Fruit fly (Drosophila melanogaster) whole organism, wandering third instar larva: Measurements from ENCODE around the gene Neurl4.

Experiments
- Abd-B ChIP-seq: fragments of >200 bp; optimal IDR thresholded peaks from 2 replicates; lab custom pipeline; 2017; ENCODE audit warnings: missing biosample characterization, missing genetic modification characterization
- CG32264 ChIP-seq: fragments of 200-800 bp; sonication (Bioruptor generic); optimal IDR thresholded peaks from 2 replicates; lab custom pipeline; 2016; ENCODE audit warnings: missing biosample characterization, missing genetic modification characterization
- CG9705 ChIP-seq: fragments of 200-800 bp; sonication (Bioruptor generic); optimal IDR thresholded peaks from 2 replicates; lab custom pipeline; 2018; ENCODE audit warnings: missing biosample characterization, mild to moderate bottlenecking, missing genetic modification characterization
- CrebA ChIP-seq: fragments of 200-800 bp; sonication (Bioruptor generic); optimal IDR thresholded peaks from 2 replicates; lab custom pipeline; 2016; ENCODE audit warnings: missing biosample characterization, mild to moderate bottlenecking, missing genetic modification characterization, borderline replicate concordance
- Dfd ChIP-seq: fragments of >200 bp; optimal IDR thresholded peaks from 2 replicates; lab custom pipeline; 2017; ENCODE audit warnings: missing biosample characterization, missing genetic modification characterization
- Dif ChIP-seq: fragments of 200-275, 200-300 bp; sonication (Bioruptor generic); optimal IDR thresholded peaks from 2 replicates; lab custom pipeline; 2018; ENCODE audit warnings: missing biosample characterization, missing genetic modification characterization; ENCODE audit not compliant: partially characterized antibody
- GATAd ChIP-seq: sonication (Bioruptor generic); optimal IDR thresholded peaks from 2 replicates; lab custom pipeline; 2016; ENCODE audit warnings: missing biosample characterization, missing genetic modification characterization
- HLH106 ChIP-seq: fragments of 200-800 bp; optimal IDR thresholded peaks from 3 replicates; lab custom pipeline; 2019; ENCODE audit warnings: missing biosample characterization, mild to moderate bottlenecking, missing genetic modification characterization, moderate library complexity
- Hnf4 ChIP-seq: fragments of 200-800 bp; sonication (Bioruptor generic); optimal IDR thresholded peaks from 2 replicates; lab custom pipeline; 2016; ENCODE audit warnings: missing biosample characterization, mild to moderate bottlenecking, missing genetic modification characterization
- Hr78 ChIP-seq: fragments of >200 bp; optimal IDR thresholded peaks from 2 replicates; lab custom pipeline; 2017; ENCODE audit warnings: missing biosample characterization, missing genetic modification characterization
- Hr83 ChIP-seq: fragments of 200-300 bp; sonication (Bioruptor generic); optimal IDR thresholded peaks from 2 replicates; lab custom pipeline; 2016; ENCODE audit warnings: missing biosample characterization, mild to moderate bottlenecking, missing genetic modification characterization, moderate library complexity; ENCODE audit not compliant: poor library complexity, severe bottlenecking
- Jra ChIP-seq: sonication (Bioruptor generic); optimal IDR thresholded peaks from 2 replicates; lab custom pipeline; 2016; ENCODE audit warnings: missing biosample characterization, missing genetic modification characterization
- Mio ChIP-seq: sonication (Bioruptor generic); optimal IDR thresholded peaks from 2 replicates; lab custom pipeline; 2016; ENCODE audit warnings: missing biosample characterization, missing genetic modification characterization
- Myc ChIP-seq: fragments of >200 bp; optimal IDR thresholded peaks from 2 replicates; lab custom pipeline; 2017
- N ChIP-seq: fragments of >200 bp; optimal IDR thresholded peaks from 2 replicates; lab custom pipeline; 2018; ENCODE audit warnings: missing biosample characterization, missing external identifiers, missing genetic modification characterization
- OdsH ChIP-seq: fragments of 200-800 bp; sonication (Bioruptor generic); optimal IDR thresholded peaks from 2 replicates; lab custom pipeline; 2016; ENCODE audit warnings: missing biosample characterization, mild to moderate bottlenecking, missing genetic modification characterization
- Rel ChIP-seq, 2 experiments: fragments of 200-800 bp; sonication (Bioruptor generic) in 1 of 2; optimal IDR thresholded peaks; 2 replicates in 1 of 2; 3 replicates in 1 of 2; lab custom pipeline; 2016 to 2019; ENCODE audit warnings: mild to moderate bottlenecking in 2 of 2, missing biosample characterization in 2 of 2, missing genetic modification characterization in 2 of 2, moderate library complexity in 1 of 2
- Sp1 ChIP-seq: fragments of 200-800 bp; sonication (Bioruptor generic); optimal IDR thresholded peaks from 3 replicates; lab custom pipeline; 2019; ENCODE audit warnings: missing biosample characterization, mild to moderate bottlenecking, missing genetic modification characterization, moderate library complexity
- Vsx2 ChIP-seq: fragments of 200-300, 225-300 bp; sonication (Bioruptor generic); optimal IDR thresholded peaks from 2 replicates; lab custom pipeline; 2018; ENCODE audit warnings: missing biosample characterization, missing genetic modification characterization; ENCODE audit not compliant: partially characterized antibody
- br ChIP-seq: fragments of 200-800 bp; sonication (Bioruptor generic); optimal IDR thresholded peaks from 2 replicates; lab custom pipeline; 2016; ENCODE audit warnings: missing biosample characterization, missing genetic modification characterization
- brk ChIP-seq: fragments of 200-800 bp; sonication (Bioruptor generic); optimal IDR thresholded peaks from 2 replicates; lab custom pipeline; 2016; ENCODE audit warnings: missing biosample characterization, mild to moderate bottlenecking, missing genetic modification characterization
- dl ChIP-seq, 2 experiments: fragments of 175-275, 200-275 bp in 1 of 2; fragments of 200-275 bp in 1 of 2; sonication (Bioruptor generic); optimal IDR thresholded peaks; lab custom pipeline; 2018; ENCODE audit warnings: mild to moderate bottlenecking in 2 of 2, missing biosample characterization in 2 of 2, missing genetic modification characterization in 2 of 2, moderate library complexity in 2 of 2; ENCODE audit not compliant: partially characterized antibody in 2 of 2, insufficient read depth in 1 of 2
- dmrt93B ChIP-seq: fragments of 200-800 bp; sonication (Bioruptor generic); optimal IDR thresholded peaks from 2 replicates; lab custom pipeline; 2018; ENCODE audit warnings: missing biosample characterization, mild to moderate bottlenecking, missing genetic modification characterization
- dsf ChIP-seq: sonication (Bioruptor generic); optimal IDR thresholded peaks from 2 replicates; lab custom pipeline; 2016; ENCODE audit warnings: missing biosample characterization, missing genetic modification characterization, borderline replicate concordance
- ey ChIP-seq: fragments of 200-800 bp; sonication (Bioruptor generic); optimal IDR thresholded peaks from 2 replicates; lab custom pipeline; 2016; ENCODE audit warnings: missing biosample characterization, missing genetic modification characterization
- foxo ChIP-seq, 2 experiments: fragments of 200-800 bp; sonication (Bioruptor generic); optimal IDR thresholded peaks; 2 replicates in 1 of 2; 3 replicates in 1 of 2; lab custom pipeline; 2016 to 2017; ENCODE audit warnings: missing biosample characterization in 2 of 2, missing genetic modification characterization in 2 of 2
- fru ChIP-seq: fragments of 200-800 bp; sonication (Bioruptor generic); optimal IDR thresholded peaks from 3 replicates; lab custom pipeline; 2016; ENCODE audit warnings: missing biosample characterization, mild to moderate bottlenecking, missing genetic modification characterization
- h ChIP-seq: fragments of 200-800 bp; sonication (Bioruptor generic); optimal IDR thresholded peaks from 3 replicates; lab custom pipeline; 2016; ENCODE audit warnings: missing biosample characterization, mild to moderate bottlenecking, missing genetic modification characterization
- jim ChIP-seq: fragments of 175-275, 200-325 bp; sonication (Bioruptor generic); optimal IDR thresholded peaks from 2 replicates; lab custom pipeline; 2016; ENCODE audit warnings: missing biosample characterization, mild to moderate bottlenecking, missing genetic modification characterization
- lola ChIP-seq: fragments of >200 bp; optimal IDR thresholded peaks from 2 replicates; lab custom pipeline; 2017; ENCODE audit warnings: missing biosample characterization, missing genetic modification characterization
- pan ChIP-seq: fragments of >200 bp; optimal IDR thresholded peaks from 2 replicates; lab custom pipeline; 2017
- psq ChIP-seq: fragments of 200-800 bp; sonication (Bioruptor generic); optimal IDR thresholded peaks from 3 replicates; lab custom pipeline; 2017; ENCODE audit warnings: missing biosample characterization, mild to moderate bottlenecking, missing genetic modification characterization, moderate library complexity
- rgr ChIP-seq: fragments of 200-800 bp; sonication (Bioruptor generic); optimal IDR thresholded peaks from 3 replicates; lab custom pipeline; 2016; ENCODE audit warnings: missing biosample characterization, mild to moderate bottlenecking, missing genetic modification characterization
- sage ChIP-seq: fragments of 200-800 bp; sonication (Bioruptor generic); optimal IDR thresholded peaks from 2 replicates; lab custom pipeline; 2016; ENCODE audit warnings: missing biosample characterization, mild to moderate bottlenecking, missing genetic modification characterization
- tai ChIP-seq: sonication (Bioruptor generic); optimal IDR thresholded peaks from 2 replicates; lab custom pipeline; 2016; ENCODE audit warnings: missing biosample characterization, missing genetic modification characterization
- usp ChIP-seq: fragments of >200 bp; optimal IDR thresholded peaks from 2 replicates; lab custom pipeline; 2017; ENCODE audit warnings: missing biosample characterization, missing genetic modification characterization
- woc ChIP-seq: sonication (Bioruptor generic); optimal IDR thresholded peaks from 2 replicates; lab custom pipeline; 2016; ENCODE audit warnings: missing biosample characterization, mild to moderate bottlenecking, missing genetic modification characterization

Neurl4 gene

dm6 chr3L:14034476-14034875 lies 15.2 kb downstream of the Neurl4 start, which contains the start of gene CG6661:
TSS of gene CG6661 (plus strand) at chr3L:14034776.
- TF ChIP-seq CG32264 (GFP tag; lab: Kevin White, UChicago): no peak
- no peak for TF ChIP-seq sage
- TF ChIP-seq dsf (GFP tag; lab: Kevin White, UChicago): no peak
- TF ChIP-seq Dif (GFP tag; lab: Kevin White, UChicago): no peak
- no peak for TF ChIP-seq Hr83 (GFP tag; lab: Kevin White, UChicago)
- TF ChIP-seq N: no peak
- TF ChIP-seq Sp1: no peak
- no peak for TF ChIP-seq h
- TF ChIP-seq Hnf4: no peak
- TF ChIP-seq Abd-B (GFP tag; lab: Kevin White, UChicago): no peak
- TF ChIP-seq psq (GFP tag; lab: Kevin White, UChicago): no peak

dm6 chr3L:14031171-14032126 lies 18.2 kb downstream of the Neurl4 start, which contains the start of the genes CG6650 and endos:
TSS of gene CG6650 (plus strand) at chr3L:14031450.
TSS of gene endos (minus strand) at chr3L:14031706.
- peak; percentile 58 for TF ChIP-seq br (GFP tag; lab: Kevin White, UChicago)
- TF ChIP-seq CrebA (GFP tag; lab: Kevin White, UChicago): no peak
- TF ChIP-seq Rel (GFP tag; optimal IDR thresholded peaks at IDR 0.05; lab: Kevin White, UChicago): peak; percentile 26
- peak; percentile 60 for TF ChIP-seq Rel (tag; optimal IDR thresholded peaks at IDR 0.05; lab: Kevin White, UChicago)
- TF ChIP-seq OdsH (GFP tag; lab: Kevin White, UChicago): peak; percentile 43
- TF ChIP-seq N: peak; percentile 51
- peak; percentile 28 for TF ChIP-seq Myc (lab: Kevin White, UChicago)
- TF ChIP-seq woc (GFP tag; lab: Kevin White, UChicago): peak; percentile 38
- peak; percentile 4 for TF ChIP-seq dsf (GFP tag; lab: Kevin White, UChicago)
- TF ChIP-seq GATAd: no peak
- TF ChIP-seq Vsx2 (GFP tag; lab: Kevin White, UChicago): no peak
- peak; percentile 38 for TF ChIP-seq brk
- TF ChIP-seq tai: no peak
- TF ChIP-seq foxo (GFP tag; optimal IDR thresholded peaks at IDR 0.05; lab: Kevin White, UChicago): peak in 1 of 2 experiments; percentile 31
- TF ChIP-seq lola (GFP tag; lab: Kevin White, UChicago): no peak
- TF ChIP-seq Dif (GFP tag; lab: Kevin White, UChicago): no peak
- peak; percentile 41 for TF ChIP-seq Hnf4
- peak; percentile 49 for TF ChIP-seq Sp1
- TF ChIP-seq Hr83 (GFP tag; lab: Kevin White, UChicago): peak; percentile 85
- peak; percentile 43 for TF ChIP-seq sage
- no peak for TF ChIP-seq Dfd (GFP tag; lab: Kevin White, UChicago)
- TF ChIP-seq HLH106: peak; percentile 62
- peak; percentile 53 for TF ChIP-seq rgr (GFP tag; lab: Kevin White, UChicago)
- no peak for TF ChIP-seq Abd-B (GFP tag; lab: Kevin White, UChicago)
- TF ChIP-seq jim: no peak
- TF ChIP-seq usp (GFP tag; lab: Kevin White, UChicago): no peak
- no peak for TF ChIP-seq Mio
- peak; percentile 63 for TF ChIP-seq fru (GFP tag; lab: Kevin White, UChicago)
- peak; percentile 68 for TF ChIP-seq CG9705 (GFP tag; lab: Kevin White, UChicago)
- peak; percentile 69 for TF ChIP-seq psq (GFP tag; lab: Kevin White, UChicago)
- peak; percentile 37 for TF ChIP-seq Jra (GFP tag; lab: Kevin White, UChicago)
- TF ChIP-seq h: peak; percentile 74

- TF ChIP-seq HLH106 (peak; percentile 5), ey (GFP tag; lab: Kevin White, UChicago) (no peak), br (GFP tag; lab: Kevin White, UChicago) (no peak), h (peak; percentile 19), Hr83 (GFP tag; lab: Kevin White, UChicago) (peak; percentile 83), Jra (GFP tag; lab: Kevin White, UChicago) (no peak), N (peak; percentile 58), psq (GFP tag; lab: Kevin White, UChicago) (peak; percentile 3), Vsx2 (GFP tag; lab: Kevin White, UChicago) (no peak), Hr78 (no peak), tai (no peak), dmrt93B (no peak), brk (no peak), dsf (GFP tag; lab: Kevin White, UChicago) (no peak), Myc (lab: Kevin White, UChicago) (no peak), Hnf4 (no peak), dl (GFP tag; optimal IDR thresholded peaks at IDR 0.05; lab: Kevin White, UChicago; ENCODE audit: insufficient read depth in 1 of 2, partially characterized antibody in 2 of 2) (no peak), lola (GFP tag; lab: Kevin White, UChicago) (no peak), OdsH (GFP tag; lab: Kevin White, UChicago) (peak; percentile 7), Dif (GFP tag; lab: Kevin White, UChicago) (no peak), sage (peak; percentile 26), woc (GFP tag; lab: Kevin White, UChicago) (peak; percentile 72), jim (no peak), Sp1 (no peak), foxo (GFP tag; optimal IDR thresholded peaks at IDR 0.05; lab: Kevin White, UChicago) (peak in 1 of 2 experiments; percentile 1), pan (lab: Kevin White, UChicago) (no peak)
Measured at dm6 chr3L:14028485-14029384, 21.0 kb downstream of the Neurl4 start, which contains the start of gene Ptip. TSS of gene Ptip (minus strand) at chr3L:14029121.
